Fruit fly (Drosophila melanogaster) whole organism, adult: ENCODE results near the gene escl.

Source experiments
- CG1620 ChIP-seq: fragments of 200-800 bp; sonication (Bioruptor generic); optimal IDR thresholded peaks from 2 replicates; lab custom pipeline; 2016; ENCODE audit warnings: missing biosample characterization, missing genetic modification characterization
- CG33017 ChIP-seq: fragments of 200-800 bp; sonication (Bioruptor generic); optimal IDR thresholded peaks from 2 replicates; lab custom pipeline; 2018; ENCODE audit warnings: missing biosample characterization, mild to moderate bottlenecking, missing genetic modification characterization, moderate library complexity
- CG5204 ChIP-seq: fragments of 200-800 bp; sonication (Bioruptor generic); optimal IDR thresholded peaks from 2 replicates; lab custom pipeline; 2016; ENCODE audit warnings: missing biosample characterization, missing genetic modification characterization
- CG7101 ChIP-seq: fragments of 200-800 bp; sonication (Bioruptor generic); optimal IDR thresholded peaks from 2 replicates; lab custom pipeline; 2018; ENCODE audit warnings: missing biosample characterization, mild to moderate bottlenecking, missing genetic modification characterization, moderate library complexity
- Clk ChIP-seq: fragments of 200-800 bp; sonication (Bioruptor generic); optimal IDR thresholded peaks from 2 replicates; lab custom pipeline; 2017; ENCODE audit warnings: missing biosample characterization, missing genetic modification characterization
- Hr96 ChIP-seq: fragments of 200-800 bp; sonication (Bioruptor generic); optimal IDR thresholded peaks from 2 replicates; lab custom pipeline; 2016; ENCODE audit warnings: missing biosample characterization, missing genetic modification characterization
- Mnt ChIP-seq: fragments of 200-800 bp; sonication (Bioruptor generic); optimal IDR thresholded peaks from 2 replicates; lab custom pipeline; 2016; ENCODE audit warnings: missing biosample characterization, mild to moderate bottlenecking, missing genetic modification characterization
- cnc ChIP-seq, 2 experiments: fragments of >200 bp; optimal IDR thresholded peaks; 2 replicates each; lab custom pipeline; 2017
- kay ChIP-seq: fragments of 200-800 bp; sonication (Bioruptor generic); peaks from one replicate; lab custom pipeline; 2016; ENCODE audit warnings: missing biosample characterization, missing genetic modification characterization, borderline replicate concordance
- pad ChIP-seq: fragments of 200-800 bp; sonication (Bioruptor generic); optimal IDR thresholded peaks from 3 replicates; lab custom pipeline; 2017; ENCODE audit warnings: missing biosample characterization, missing genetic modification characterization, mild to moderate bottlenecking, moderate library complexity, missing genetic modification reagents

dm6 chr2L:12024104-12024503 is 33.4 kb downstream of the escl start:
- no peak for TF ChIP-seq Mnt (GFP tag; lab: Kevin White, UChicago)
- no peak for TF ChIP-seq CG7101 (tag; lab: Kevin White, UChicago)
- no peak for TF ChIP-seq Clk (GFP tag; lab: Kevin White, UChicago)
- no peak for TF ChIP-seq Hr96 (GFP tag; lab: Kevin White, UChicago)
- no peak for TF ChIP-seq cnc (optimal IDR thresholded peaks at IDR 0.05; lab: Kevin White, UChicago)
- TF ChIP-seq CG1620: no peak
- TF ChIP-seq CG5204 (GFP tag; lab: Kevin White, UChicago): no peak
- TF ChIP-seq kay (GFP tag; lab: Kevin White, UChicago): no peak
- no peak for TF ChIP-seq CG33017 (tag; lab: Kevin White, UChicago)
- TF ChIP-seq pad (GFP tag; lab: Kevin White, UChicago): no peak
